Fruit fly (Drosophila melanogaster) whole organism, embryonic: ENCODE results near the gene boil.

Experiments used
- BEAF-32 ChIP-seq: fragments of 200-800 bp; sonication (Bioruptor generic); optimal IDR thresholded peaks from 3 replicates; lab custom pipeline; 2017; ENCODE audit warnings: missing biosample characterization, missing genetic modification characterization, mild to moderate bottlenecking, moderate library complexity, missing genetic modification reagents
- BtbVII ChIP-seq: fragments of 200-800 bp; sonication (Bioruptor generic); optimal IDR thresholded peaks from 3 replicates; lab custom pipeline; 2017; ENCODE audit warnings: missing biosample characterization, mild to moderate bottlenecking, missing genetic modification characterization
- CG10543 ChIP-seq: fragments of 200-800 bp; sonication (Bioruptor generic); optimal IDR thresholded peaks from 3 replicates; lab custom pipeline; 2017; ENCODE audit warnings: missing biosample characterization, mild to moderate bottlenecking, missing genetic modification characterization, moderate library complexity
- CG13296 ChIP-seq: fragments of 200-800 bp; sonication (Bioruptor generic); optimal IDR thresholded peaks from 3 replicates; lab custom pipeline; 2018; ENCODE audit warnings: missing biosample characterization, mild to moderate bottlenecking, missing genetic modification characterization
- CG18599 ChIP-seq: fragments of 200-800 bp; sonication (Bioruptor generic); optimal IDR thresholded peaks from 3 replicates; lab custom pipeline; 2017; ENCODE audit warnings: missing biosample characterization, missing genetic modification characterization, mild to moderate bottlenecking, moderate library complexity, missing genetic modification reagents
- CG30403 ChIP-seq: fragments of 200-800 bp; sonication (Bioruptor generic); optimal IDR thresholded peaks from 3 replicates; lab custom pipeline; 2016; ENCODE audit warnings: missing biosample characterization, missing genetic modification characterization
- CG3995 ChIP-seq: fragments of 200-800 bp; sonication (Bioruptor generic); optimal IDR thresholded peaks from 3 replicates; lab custom pipeline; 2016; ENCODE audit warnings: missing biosample characterization, missing genetic modification characterization
- CG8359 ChIP-seq: fragments of 200-800 bp; sonication (Bioruptor generic); optimal IDR thresholded peaks from 2 replicates; lab custom pipeline; 2017; ENCODE audit warnings: missing biosample characterization, mild to moderate bottlenecking, missing genetic modification characterization, borderline replicate concordance
- aop ChIP-seq: fragments of 200-800 bp; sonication (Bioruptor generic); IDR thresholded peaks from 2 replicates; pipeline ENCODE4 v1.3.6; 2022; ENCODE audit warnings: missing biosample characterization, missing genetic modification characterization
- pho ChIP-seq: fragments of 200-800 bp; sonication (Bioruptor generic); optimal IDR thresholded peaks from 2 replicates; lab custom pipeline; 2016; ENCODE audit warnings: missing biosample characterization, missing genetic modification characterization
- ranshi ChIP-seq: fragments of 200-800 bp; sonication (Bioruptor generic); IDR thresholded peaks from 2 replicates; pipeline ENCODE4 v1.3.6; 2022; ENCODE audit warnings: missing biosample characterization, missing genetic modification characterization
- sim ChIP-seq: fragments of 200-800 bp; sonication (Bioruptor generic); IDR thresholded peaks from 2 replicates; pipeline ENCODE4 v1.3.6; 2022; ENCODE audit warnings: missing biosample characterization, missing genetic modification characterization
- so ChIP-seq: fragments of 200-800 bp; sonication (Bioruptor generic); IDR thresholded peaks from 3 replicates; pipeline ENCODE4 v1.3.6; 2022; ENCODE audit warnings: missing biosample characterization, missing genetic modification characterization

dm6 chrX:4849376-4849775, 26.1 kb upstream of the boil start:
- TF ChIP-seq BEAF-32 (GFP tag; lab: Kevin White, UChicago) (no peak), sim (GFP tag; lab: Robert Waterston, UW) (no peak), BtbVII (no peak), aop (GFP tag; lab: Robert Waterston, UW) (no peak), CG3995 (GFP tag; lab: Kevin White, UChicago) (no peak), pho (GFP tag; lab: Kevin White, UChicago) (no peak), ranshi (GFP tag; lab: Robert Waterston, UW) (no peak), CG30403 (GFP tag; lab: Kevin White, UChicago) (peak; percentile 47), CG13296 (no peak), so (GFP tag; lab: Robert Waterston, UW) (no peak), CG10543 (GFP tag; lab: Kevin White, UChicago) (no peak), CG8359 (GFP tag; lab: Kevin White, UChicago) (no peak), CG18599 (GFP tag; lab: Kevin White, UChicago) (peak; percentile 58)
